Fruit fly (Drosophila melanogaster) whole organism, embryonic: ENCODE data around the gene CG43799.

Experiments used
- Atf-2 ChIP-seq: fragments of 200-800 bp; sonication (Bioruptor generic); optimal IDR thresholded peaks from 2 replicates; lab custom pipeline; 2016; ENCODE audit warnings: missing biosample characterization, missing genetic modification characterization
- Awh ChIP-seq: fragments of 200-800 bp; sonication (Bioruptor generic); IDR thresholded peaks from 2 replicates; pipeline ENCODE4, ENCODE4 v1.3.6; 2022; ENCODE audit warnings: missing biosample characterization, missing genetic modification characterization
- CG10431 ChIP-seq: fragments of 200-800 bp; sonication (Bioruptor generic); optimal IDR thresholded peaks from 3 replicates; lab custom pipeline; 2018; ENCODE audit warnings: missing biosample characterization, mild to moderate bottlenecking, missing genetic modification characterization
- CG10959 ChIP-seq: fragments of 200-800 bp; sonication (Bioruptor generic); IDR thresholded peaks from 2 replicates; pipeline ENCODE4 v1.3.6; 2022; ENCODE audit warnings: missing biosample characterization, missing genetic modification characterization
- CG11398 ChIP-seq: fragments of 200-800 bp; sonication (Bioruptor generic); optimal IDR thresholded peaks from 2 replicates; lab custom pipeline; 2016; ENCODE audit warnings: missing biosample characterization, missing genetic modification characterization
- CG11695 ChIP-seq: fragments of 200-800 bp; sonication (Bioruptor generic); IDR thresholded peaks from 3 replicates; pipeline ENCODE4 v1.3.6; 2022; ENCODE audit warnings: missing biosample characterization, missing genetic modification characterization
- CG13775 ChIP-seq: fragments of 200-800 bp; sonication (Bioruptor generic); optimal IDR thresholded peaks from 3 replicates; lab custom pipeline; 2017; ENCODE audit warnings: missing biosample characterization, mild to moderate bottlenecking, missing genetic modification characterization
- CG14860 ChIP-seq: fragments of 200-800 bp; sonication (Bioruptor generic); IDR thresholded peaks from 3 replicates; pipeline ENCODE4 v1.3.6; 2022; ENCODE audit warnings: missing biosample characterization, missing genetic modification characterization; ENCODE audit not compliant: partially characterized antibody
- CG15011 ChIP-seq: fragments of 200-800 bp; sonication (Bioruptor generic); optimal IDR thresholded peaks from 3 replicates; lab custom pipeline; 2018; ENCODE audit warnings: missing biosample characterization, mild to moderate bottlenecking, missing genetic modification characterization
- CG15601 ChIP-seq: fragments of 200-800 bp; sonication (Bioruptor generic); optimal IDR thresholded peaks from 3 replicates; lab custom pipeline; 2019; ENCODE audit warnings: missing biosample characterization, mild to moderate bottlenecking, missing genetic modification characterization, moderate library complexity
- CG1647 ChIP-seq: fragments of 200-800 bp; sonication (Bioruptor generic); optimal IDR thresholded peaks from 3 replicates; lab custom pipeline; 2016; ENCODE audit warnings: missing biosample characterization, missing genetic modification characterization
- CG16813 ChIP-seq: fragments of 200-800 bp; sonication (Bioruptor generic); IDR thresholded peaks from 3 replicates; pipeline ENCODE4 v1.3.6; 2022; ENCODE audit warnings: missing biosample characterization, missing genetic modification characterization; ENCODE audit not compliant: partially characterized antibody
- CG17612 ChIP-seq: fragments of 200-800 bp; sonication (Bioruptor generic); IDR thresholded peaks from 2 replicates; pipeline ENCODE4 v1.3.6; 2022; ENCODE audit warnings: missing biosample characterization, missing genetic modification characterization
- CG18599 ChIP-seq: fragments of 200-800 bp; sonication (Bioruptor generic); optimal IDR thresholded peaks from 3 replicates; lab custom pipeline; 2017; ENCODE audit warnings: missing biosample characterization, missing genetic modification characterization, mild to moderate bottlenecking, moderate library complexity, missing genetic modification reagents
- CG2129 ChIP-seq: fragments of 200-800 bp; sonication (Bioruptor generic); IDR thresholded peaks from 2 replicates; pipeline ENCODE4 v1.3.6; 2022; ENCODE audit warnings: missing biosample characterization, missing genetic modification characterization; ENCODE audit not compliant: partially characterized antibody
- CG31388 ChIP-seq: fragments of 200-800 bp; sonication (Bioruptor generic); optimal IDR thresholded peaks from 2 replicates; lab custom pipeline; 2016; ENCODE audit warnings: missing biosample characterization, missing genetic modification characterization
- CG3995 ChIP-seq: fragments of 200-800 bp; sonication (Bioruptor generic); optimal IDR thresholded peaks from 3 replicates; lab custom pipeline; 2016; ENCODE audit warnings: missing biosample characterization, missing genetic modification characterization
- CG4854 ChIP-seq: fragments of 200-800 bp; sonication (Bioruptor generic); optimal IDR thresholded peaks from 2 replicates; lab custom pipeline; 2016; ENCODE audit warnings: missing biosample characterization, missing genetic modification characterization, inconsistent platforms
- CG7556 ChIP-seq: fragments of 200-800 bp; sonication (Bioruptor generic); optimal IDR thresholded peaks from 2 replicates; lab custom pipeline; 2017; ENCODE audit warnings: missing biosample characterization, mild to moderate bottlenecking, missing genetic modification characterization
- CHES-1-like ChIP-seq: fragments of 200-800 bp; sonication (Bioruptor generic); optimal IDR thresholded peaks from 2 replicates; lab custom pipeline; 2016; ENCODE audit warnings: missing biosample characterization, missing genetic modification characterization
- Chrac-16 ChIP-seq: fragments of 200-800 bp; sonication (Bioruptor generic); optimal IDR thresholded peaks from 3 replicates; lab custom pipeline; 2016; ENCODE audit warnings: missing biosample characterization, missing genetic modification characterization
- Doc2 ChIP-seq: fragments of 200-800 bp; sonication (Bioruptor generic); IDR thresholded peaks from 2 replicates; pipeline ENCODE4 v1.3.6; 2022; ENCODE audit warnings: missing biosample characterization, missing genetic modification characterization
- ERR ChIP-seq: fragments of 200-800 bp; sonication (Bioruptor generic); optimal IDR thresholded peaks from 2 replicates; lab custom pipeline; 2016; ENCODE audit warnings: missing biosample characterization, missing genetic modification characterization
- HmgD ChIP-seq: fragments of 200-800 bp; sonication (Bioruptor generic); optimal IDR thresholded peaks from 3 replicates; lab custom pipeline; 2016; ENCODE audit warnings: missing biosample characterization, missing genetic modification characterization
- Hr51 ChIP-seq, 2 experiments: fragments of 200-800 bp; sonication (Bioruptor generic); optimal IDR thresholded peaks; 2 replicates in 1 of 2; 3 replicates in 1 of 2; lab custom pipeline; 2016 to 2018; ENCODE audit warnings: missing biosample characterization in 2 of 2, missing genetic modification characterization in 2 of 2, mild to moderate bottlenecking in 1 of 2, moderate library complexity in 1 of 2
- Lim3 ChIP-seq: fragments of 200-800 bp; sonication (Bioruptor generic); IDR thresholded peaks from 2 replicates; pipeline ENCODE4 v1.3.6; 2022; ENCODE audit warnings: missing biosample characterization, missing genetic modification characterization
- NC2α ChIP-seq: fragments of 200-800 bp; sonication (Bioruptor generic); optimal IDR thresholded peaks from 2 replicates; lab custom pipeline; 2016; ENCODE audit warnings: missing biosample characterization, missing genetic modification characterization
- Poxn ChIP-seq: fragments of 200-800 bp; sonication (Bioruptor generic); IDR thresholded peaks from 2 replicates; pipeline ENCODE4 v1.3.6; 2022; ENCODE audit warnings: missing biosample characterization, missing genetic modification characterization
- Sin3A ChIP-seq: fragments of >200 bp; optimal IDR thresholded peaks from 2 replicates; lab custom pipeline; 2018
- Sox102F ChIP-seq: fragments of 200-800 bp; sonication (Bioruptor generic); optimal IDR thresholded peaks from 2 replicates; lab custom pipeline; 2018; ENCODE audit warnings: missing biosample characterization, mild to moderate bottlenecking, missing genetic modification characterization, moderate library complexity
- Ssrp ChIP-seq: fragments of 200-800 bp; sonication (Bioruptor generic); optimal IDR thresholded peaks from 2 replicates; lab custom pipeline; 2018; ENCODE audit warnings: missing biosample characterization, mild to moderate bottlenecking, missing genetic modification characterization, moderate library complexity
- bcd ChIP-seq: fragments of 200-800 bp; sonication (Bioruptor generic); optimal IDR thresholded peaks from 2 replicates; lab custom pipeline; 2017; ENCODE audit warnings: missing biosample characterization, mild to moderate bottlenecking, missing genetic modification characterization
- cwo ChIP-seq: fragments of 200-800 bp; sonication (Bioruptor generic); optimal IDR thresholded peaks from 3 replicates; lab custom pipeline; 2017; ENCODE audit warnings: missing biosample characterization, missing genetic modification characterization, mild to moderate bottlenecking, moderate library complexity, missing genetic modification reagents
- eve ChIP-seq, 2 experiments: fragments of >200 bp; optimal IDR thresholded peaks; 2 replicates each; lab custom pipeline; 2017; ENCODE audit warnings: missing biosample characterization in 2 of 2, missing genetic modification characterization in 2 of 2
- gce ChIP-seq: fragments of 200-800 bp; sonication (Bioruptor generic); IDR thresholded peaks from 3 replicates; pipeline ENCODE4 v1.3.6; 2022; ENCODE audit warnings: missing biosample characterization, missing genetic modification characterization
- gcm2 ChIP-seq: fragments of 200-800 bp; sonication (Bioruptor generic); optimal IDR thresholded peaks from 2 replicates; lab custom pipeline; 2016; ENCODE audit warnings: missing biosample characterization, missing genetic modification characterization
- gro ChIP-seq: fragments of 200-800 bp; sonication (Bioruptor generic); optimal IDR thresholded peaks from 2 replicates; lab custom pipeline; 2016; ENCODE audit warnings: missing biosample characterization, missing genetic modification characterization
- h ChIP-seq: fragments of >200 bp; optimal IDR thresholded peaks from 2 replicates; lab custom pipeline; 2017
- kah ChIP-seq: fragments of 200-800 bp; sonication (Bioruptor generic); optimal IDR thresholded peaks from 2 replicates; lab custom pipeline; 2018; ENCODE audit warnings: missing biosample characterization, mild to moderate bottlenecking, missing genetic modification characterization
- nerfin-2 ChIP-seq: fragments of 200-800 bp; sonication (Bioruptor generic); IDR thresholded peaks from 2 replicates; pipeline ENCODE4 v1.3.6; 2022; ENCODE audit warnings: missing biosample characterization, missing genetic modification characterization; ENCODE audit not compliant: partially characterized antibody
- nmo ChIP-seq: fragments of 200-800 bp; sonication (Bioruptor generic); optimal IDR thresholded peaks from 2 replicates; lab custom pipeline; 2018; ENCODE audit warnings: missing biosample characterization, mild to moderate bottlenecking, missing genetic modification characterization, moderate library complexity
- onecut ChIP-seq: fragments of 200-800 bp; sonication (Bioruptor generic); IDR thresholded peaks from 2 replicates; pipeline ENCODE4 v1.3.6; 2022; ENCODE audit warnings: missing biosample characterization, missing genetic modification characterization
- pita ChIP-seq: fragments of 200-800 bp; sonication (Bioruptor generic); optimal IDR thresholded peaks from 2 replicates; lab custom pipeline; 2017; ENCODE audit warnings: missing biosample characterization, mild to moderate bottlenecking, missing genetic modification characterization
- psq ChIP-seq: fragments of 200-800 bp; sonication (Bioruptor generic); optimal IDR thresholded peaks from 2 replicates; lab custom pipeline; 2017; ENCODE audit warnings: missing biosample characterization, missing genetic modification characterization
- ranshi ChIP-seq: fragments of 200-800 bp; sonication (Bioruptor generic); IDR thresholded peaks from 2 replicates; pipeline ENCODE4 v1.3.6; 2022; ENCODE audit warnings: missing biosample characterization, missing genetic modification characterization
- stwl ChIP-seq: fragments of 200-800 bp; sonication (Bioruptor generic); optimal IDR thresholded peaks from 3 replicates; lab custom pipeline; 2018; ENCODE audit warnings: missing biosample characterization, mild to moderate bottlenecking, missing genetic modification characterization, moderate library complexity
- tap ChIP-seq: fragments of 200-800 bp; optimal IDR thresholded peaks from 3 replicates; lab custom pipeline; 2019; ENCODE audit warnings: missing biosample characterization, mild to moderate bottlenecking, missing genetic modification characterization, moderate library complexity
- trem ChIP-seq: fragments of 200-800 bp; optimal IDR thresholded peaks from 3 replicates; lab custom pipeline; 2019; ENCODE audit warnings: missing biosample characterization, mild to moderate bottlenecking, missing genetic modification characterization, moderate library complexity
- ttk ChIP-seq: fragments of 200-800 bp; sonication (Bioruptor generic); IDR thresholded peaks from 2 replicates; pipeline ENCODE4 v2.1.2; 2022; ENCODE audit warnings: missing biosample characterization, missing genetic modification characterization
- unpg ChIP-seq: fragments of 200-800 bp; sonication (Bioruptor generic); optimal IDR thresholded peaks from 3 replicates; lab custom pipeline; 2018; ENCODE audit warnings: missing biosample characterization, mild to moderate bottlenecking, missing genetic modification characterization, moderate library complexity
- vfl ChIP-seq: fragments of 200-800 bp; sonication (Bioruptor generic); optimal IDR thresholded peaks from 2 replicates; lab custom pipeline; 2016; ENCODE audit warnings: missing biosample characterization, missing genetic modification characterization
- yki ChIP-seq: fragments of >200 bp; optimal IDR thresholded peaks from 3 replicates; lab custom pipeline; 2018

Gene CG43799

DNA sequence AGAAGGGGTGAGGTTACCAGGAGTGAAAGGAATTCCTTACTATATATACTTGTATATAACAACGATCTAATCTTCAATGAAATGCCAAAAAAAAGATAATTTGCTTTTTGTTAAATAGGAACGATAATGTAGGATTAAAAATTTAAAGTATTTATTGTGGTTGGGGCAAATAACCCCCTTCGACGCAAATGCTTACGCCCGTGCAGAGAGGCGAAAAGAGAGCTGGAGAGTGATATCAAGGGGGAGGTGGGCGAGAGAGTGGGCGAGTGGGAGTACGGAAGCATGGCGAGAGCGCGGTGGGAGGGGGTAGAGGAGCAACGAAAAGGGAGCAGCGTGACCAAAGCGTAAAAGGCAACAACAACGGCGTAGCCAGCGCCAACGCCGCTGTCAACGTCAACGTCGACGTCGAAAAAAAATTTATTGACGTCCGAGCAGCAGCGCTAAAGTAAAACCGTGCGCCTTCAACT lies 39.0 kb upstream of the CG43799 start (continued):
- TF ChIP-seq CG10959 (peak; percentile 86), unpg (GFP tag; lab: Kevin White, UChicago) (peak; percentile 98), gce (GFP tag; lab: Robert Waterston, UW) (peak; percentile 97), CG14860 (GFP tag; lab: Robert Waterston, UW) (no peak), vfl (peak; percentile 96), Hr51 (GFP tag; optimal IDR thresholded peaks at IDR 0.05; lab: Kevin White, UChicago) (peak; percentile 95 to 99), CG11398 (peak; percentile 91), psq (GFP tag; lab: Kevin White, UChicago) (peak; percentile 91), Lim3 (peak; percentile 98), CG10431 (GFP tag; lab: Kevin White, UChicago) (peak; percentile 91), CG16813 (GFP tag; lab: Robert Waterston, UW) (no peak), nerfin-2 (GFP tag; lab: Robert Waterston, UW) (no peak), eve (GFP tag; optimal IDR thresholded peaks at IDR 0.05; lab: Kevin White, UChicago) (peak in 1 of 2 experiments; percentile 99), NC2α (GFP tag; lab: Kevin White, UChicago) (peak; percentile 82), cwo (peak; percentile 97), CG3995 (peak; percentile 69), CG15601 (tag; lab: Kevin White, UChicago) (peak; percentile 97), CG31388 (GFP tag; lab: Kevin White, UChicago) (peak; percentile 92), Atf-2 (GFP tag; lab: Kevin White, UChicago) (peak; percentile 91), h (lab: Kevin White, UChicago) (no peak), CG18599 (peak; percentile 99), CG7556 (GFP tag; lab: Kevin White, UChicago) (peak; percentile 99), onecut (GFP tag; lab: Robert Waterston, UW) (peak; percentile 94), CG4854 (GFP tag; lab: Kevin White, UChicago) (peak; percentile 94), CG11695 (GFP tag; lab: Robert Waterston, UW) (peak; percentile 99), ranshi (GFP tag; lab: Robert Waterston, UW) (peak; percentile 96), pita (GFP tag; lab: Kevin White, UChicago) (no peak), stwl (tag; lab: Kevin White, UChicago) (peak; percentile 9), ERR (peak; percentile 88), Doc2 (GFP tag; lab: Robert Waterston, UW) (peak; percentile 91), Poxn (GFP tag; lab: Robert Waterston, UW) (peak; percentile 93), CG2129 (no peak), CG17612 (GFP tag; lab: Robert Waterston, UW) (peak; percentile 93), CHES-1-like (GFP tag; lab: Kevin White, UChicago) (peak; percentile 97), ttk (GFP tag; lab: Robert Waterston, UW) (peak; percentile 99), Sin3A (lab: Kevin White, UChicago) (no peak), bcd (peak; percentile 98), gcm2 (GFP tag; lab: Kevin White, UChicago) (peak; percentile 94), CG1647 (GFP tag; lab: Kevin White, UChicago) (peak; percentile 94), trem (tag; lab: Kevin White, UChicago) (peak; percentile 89), Sox102F (peak; percentile 98), HmgD (GFP tag; lab: Kevin White, UChicago) (peak; percentile 86), Ssrp (tag; lab: Kevin White, UChicago) (peak; percentile 98), Awh (GFP tag; lab: Robert Waterston, UW) (peak; percentile 98), yki (lab: Kevin White, UChicago) (no peak), CG15011 (GFP tag; lab: Kevin White, UChicago) (peak; percentile 96), CG13775 (peak; percentile 97), nmo (GFP tag; lab: Kevin White, UChicago) (peak; percentile 99), gro (peak; percentile 95), kah (GFP tag; lab: Kevin White, UChicago) (peak; percentile 94), tap (tag; lab: Kevin White, UChicago) (peak; percentile 96), Chrac-16 (GFP tag; lab: Kevin White, UChicago) (peak; percentile 98)
